Worm (Caenorhabditis elegans): ENCODE results near the gene ZK1307.3.

ce11 chrII:9671308-9671707 lies 18.5 kb upstream of the ZK1307.3 start, which contains the start of gene ZK1320.7:
- TF ChIP-seq W03F9.2 (tag; optimal IDR thresholded peaks at IDR 0.05) (no peak), him-1 (tag; optimal IDR thresholded peaks at IDR 0.05) (no peak), dao-5 (tag; optimal IDR thresholded peaks at IDR 0.05) (no peak)
